Fruit fly (Drosophila melanogaster) whole organism: ENCODE results near the gene Catsup.

Experiments
- Dll ChIP-seq: fragments of >200 bp; optimal IDR thresholded peaks from 2 replicates; lab custom pipeline; 2017
- psq ChIP-seq: fragments of >200 bp; optimal IDR thresholded peaks from 2 replicates; lab custom pipeline; 2017

- TF ChIP-seq psq (lab: Kevin White, UChicago) (no peak), Dll (lab: Kevin White, UChicago) (no peak)
Observed at dm6 chr2L:19023972-19024743, 17.5 kb upstream of the Catsup start.
